Worm (Caenorhabditis elegans): ENCODE measurements around the gene wah-1.
A peak's percentile ranks its signal among the peaks of the same experiment; 100 is the strongest.

Gene wah-1

ce11 chrIII:11989823-11990222 is at the start of gene wah-1:
Gene wah-1 (plus strand): TSS chrIII:11990167.
- no peak for TF ChIP-seq ref-2 (tag; optimal IDR thresholded peaks at IDR 0.05)
- no peak for TF ChIP-seq fkh-6 (tag; optimal IDR thresholded peaks at IDR 0.05)
- peak; percentile 9 for TF ChIP-seq hlh-30 (tag; optimal IDR thresholded peaks at IDR 0.05; ENCODE audit: insufficient read depth)
- no peak for TF ChIP-seq odd-2 (tag; optimal IDR thresholded peaks at IDR 0.05)
- TF ChIP-seq elt-2 (tag; optimal IDR thresholded peaks at IDR 0.05): peak; percentile 5
- TF ChIP-seq K09A11.1 (tag; optimal IDR thresholded peaks at IDR 0.05; ENCODE audit: insufficient read depth): no peak
- no peak for TF ChIP-seq K02D7.2 (tag; optimal IDR thresholded peaks at IDR 0.05)
- TF ChIP-seq ets-4 (tag; optimal IDR thresholded peaks at IDR 0.05): no peak

ce11 chrIII:11942664-11943063 is 47.3 kb upstream of the wah-1 start:
- TF ChIP-seq pax-1 (tag; optimal IDR thresholded peaks at IDR 0.05) (no peak), hlh-13 (GFP tag; optimal IDR thresholded peaks at IDR 0.05) (no peak), nhr-11 (tag; optimal IDR thresholded peaks at IDR 0.05) (no peak), tbx-2 (tag; optimal IDR thresholded peaks at IDR 0.05) (peak; percentile 34), dve-1 (tag; optimal IDR thresholded peaks at IDR 0.05) (no peak), ceh-48 (tag; optimal IDR thresholded peaks at IDR 0.05) (no peak), ceh-18 (tag; optimal IDR thresholded peaks at IDR 0.05) (peak; percentile 79), nhr-232 (tag; optimal IDR thresholded peaks at IDR 0.05) (no peak), ceh-14 (tag; optimal IDR thresholded peaks at IDR 0.05) (no peak), pqm-1 (tag; optimal IDR thresholded peaks at IDR 0.05) (no peak), ama-1 (optimal IDR thresholded peaks at IDR 0.05) (no peak), ref-2 (tag; optimal IDR thresholded peaks at IDR 0.05) (no peak), fax-1 (tag; optimal IDR thresholded peaks at IDR 0.05) (no peak), K02D7.2 (tag; optimal IDR thresholded peaks at IDR 0.05) (no peak), dmd-4 (tag; optimal IDR thresholded peaks at IDR 0.05; ENCODE audit: borderline replicate concordance) (no peak), hlh-8 (tag; optimal IDR thresholded peaks at IDR 0.05) (no peak), unc-3 (GFP tag; conservative IDR thresholded peaks at IDR 0.05) (no peak), unc-3 (tag; optimal IDR thresholded peaks at IDR 0.05) (no peak), ceh-2 (tag; optimal IDR thresholded peaks at IDR 0.05) (no peak), lin-11 (tag; optimal IDR thresholded peaks at IDR 0.05) (no peak), ceh-30 (tag; optimal IDR thresholded peaks at IDR 0.05) (no peak), ets-4 (tag; optimal IDR thresholded peaks at IDR 0.05) (no peak), ceh-6 (GFP tag; optimal IDR thresholded peaks at IDR 0.05) (no peak), unc-55 (GFP tag; optimal IDR thresholded peaks at IDR 0.05) (peak; percentile 83), gmeb-2 (tag; optimal IDR thresholded peaks at IDR 0.05) (no peak), ceh-31 (tag; optimal IDR thresholded peaks at IDR 0.05) (peak; percentile 34), nfya-1 (tag; optimal IDR thresholded peaks at IDR 0.05) (peak; percentile 64), Y22D7AL.16 (tag; optimal IDR thresholded peaks at IDR 0.05) (no peak), F13H6.1 (tag; optimal IDR thresholded peaks at IDR 0.05) (no peak), ceh-34 (tag; optimal IDR thresholded peaks at IDR 0.05) (peak; percentile 58), ceh-9 (tag; optimal IDR thresholded peaks at IDR 0.05) (no peak), ttx-3 (tag; optimal IDR thresholded peaks at IDR 0.05) (no peak), sox-4 (tag; optimal IDR thresholded peaks at IDR 0.05) (no peak), pha-2 (tag; optimal IDR thresholded peaks at IDR 0.05) (no peak), fkh-10 (GFP tag; optimal IDR thresholded peaks at IDR 0.05) (no peak), sox-2 (GFP tag; IDR thresholded peaks at IDR 0.05) (no peak), ahr-1 (tag; optimal IDR thresholded peaks at IDR 0.05) (no peak), eyg-1 (tag; optimal IDR thresholded peaks at IDR 0.05) (no peak), pros-1 (tag; optimal IDR thresholded peaks at IDR 0.05) (no peak), rnt-1 (tag; optimal IDR thresholded peaks at IDR 0.05) (peak; percentile 60), syd-9 (tag; optimal IDR thresholded peaks at IDR 0.05) (no peak), ceh-22 (tag; optimal IDR thresholded peaks at IDR 0.05) (no peak), pat-9 (tag; optimal IDR thresholded peaks at IDR 0.05) (peak; percentile 53), odd-2 (tag; optimal IDR thresholded peaks at IDR 0.05) (no peak), tbx-7 (tag; optimal IDR thresholded peaks at IDR 0.05) (no peak), npax-4 (tag; optimal IDR thresholded peaks at IDR 0.05) (no peak), unc-42 (tag; optimal IDR thresholded peaks at IDR 0.05) (no peak), elt-4 (tag; optimal IDR thresholded peaks at IDR 0.05) (no peak)

Data from whole organism, late embryonic.